Fruit fly (Drosophila melanogaster): Measurements from ENCODE around the gene RpL23A.
A peak's percentile ranks its signal among the peaks of the same experiment; 100 is the strongest.

RpL23A gene

DNA sequence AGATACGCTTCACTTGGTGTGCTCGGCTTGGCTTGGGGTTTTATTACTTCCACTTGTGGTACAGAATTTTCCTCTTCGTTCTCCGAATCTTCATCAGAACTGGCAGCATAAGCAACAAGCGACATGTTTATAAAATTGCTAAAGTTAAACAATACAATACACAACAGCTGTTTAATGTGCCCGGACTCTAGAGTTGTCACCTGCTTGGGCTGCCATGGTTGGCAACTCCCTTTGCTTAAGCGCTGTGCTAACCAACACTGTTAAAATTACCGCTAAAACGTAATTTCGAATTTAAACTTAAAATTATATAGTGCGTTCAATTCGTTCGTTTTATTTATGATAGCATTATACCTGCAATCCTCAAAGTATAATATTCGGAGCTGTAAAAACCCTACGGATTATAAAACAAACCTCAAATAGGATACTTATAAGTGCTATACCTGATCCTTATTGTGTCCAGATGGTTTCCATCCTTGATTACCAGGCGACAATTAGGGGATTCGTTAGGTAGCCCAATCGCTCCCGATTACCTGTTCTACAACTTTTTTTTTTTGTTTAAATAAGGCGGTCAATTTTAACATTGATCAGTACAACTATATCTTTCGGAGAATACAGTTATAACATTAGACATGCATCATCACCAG lies 21.1 kb downstream of the RpL23A start, which contains the start of the genes CG17249 and Bro:
Gene CG17249, minus strand, starts transcription at position 189 of the 644 bp plus-strand sequence.
Gene Bro, plus strand, starts transcription at position 594 of the 644 bp plus-strand sequence.
- TF ChIP-seq CG3919 (GFP tag; optimal IDR thresholded peaks at IDR 0.05): peak; percentile 13
- TF ChIP-seq Ets96B (tag; optimal IDR thresholded peaks at IDR 0.05): no peak
- no peak for TF ChIP-seq CG11294 (GFP tag; IDR thresholded peaks at IDR 0.05)
- TF ChIP-seq esn (GFP tag; optimal IDR thresholded peaks at IDR 0.05): peak; percentile 29
- no peak for TF ChIP-seq CG6792 (GFP tag; optimal IDR thresholded peaks at IDR 0.05)
- peak; percentile 78 for TF ChIP-seq CG1621 (tag; optimal IDR thresholded peaks at IDR 0.05)
- TF ChIP-seq CG10669 (GFP tag; optimal IDR thresholded peaks at IDR 0.05): no peak
- TF ChIP-seq CG31627 (GFP tag; optimal IDR thresholded peaks at IDR 0.05): peak; percentile 53
- TF ChIP-seq Eip78C (GFP tag): peak; percentile 34
- no peak for TF ChIP-seq salr (GFP tag; optimal IDR thresholded peaks at IDR 0.05)
- TF ChIP-seq Eip93F (GFP tag; optimal IDR thresholded peaks at IDR 0.05): no peak
- no peak for TF ChIP-seq Gug (GFP tag; IDR thresholded peaks at IDR 0.05)
- TF ChIP-seq CG16779 (tag; optimal IDR thresholded peaks at IDR 0.05): no peak
- TF ChIP-seq Sox14 (GFP tag; optimal IDR thresholded peaks at IDR 0.05): peak; percentile 64
- TF ChIP-seq CG8119 (GFP tag; IDR thresholded peaks at IDR 0.05): no peak
- no peak for TF ChIP-seq Hr39 (GFP tag; optimal IDR thresholded peaks at IDR 0.05)
- TF ChIP-seq lz (GFP tag; optimal IDR thresholded peaks at IDR 0.05): peak; percentile 27
- TF ChIP-seq Sox15 (GFP tag; optimal IDR thresholded peaks at IDR 0.05): no peak
- peak; percentile 11 for TF ChIP-seq topi (GFP tag; optimal IDR thresholded peaks at IDR 0.05)

DNA sequence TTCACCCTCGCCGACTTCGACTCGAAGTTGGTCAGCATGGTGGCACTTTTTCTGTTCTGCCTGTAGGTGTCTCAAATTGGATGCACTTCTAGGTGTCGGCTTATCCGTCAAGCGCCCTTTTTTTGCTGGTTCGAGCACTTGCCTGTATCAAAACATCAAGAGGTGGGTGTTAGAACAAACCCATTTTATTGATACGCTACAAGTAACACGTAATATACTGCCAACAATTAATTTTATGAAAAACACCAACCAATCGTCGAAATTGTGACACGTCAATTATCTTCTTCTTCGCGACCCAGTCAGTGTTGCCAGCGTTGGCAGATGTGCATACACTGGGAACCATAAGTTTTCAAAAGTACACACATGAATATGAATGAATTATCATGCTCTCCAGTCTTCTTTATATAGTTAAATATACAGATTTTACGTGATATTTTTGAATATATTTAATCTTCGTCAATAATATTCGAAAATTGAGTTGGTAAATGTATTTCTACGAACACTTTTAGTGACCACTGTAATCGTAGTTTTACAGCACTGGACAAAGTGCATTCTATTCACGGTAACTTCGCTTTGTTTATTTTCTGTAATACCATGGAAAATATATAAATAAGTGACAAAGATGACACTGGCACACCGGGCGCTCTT lies 23.4 kb downstream of the RpL23A start, which contains the start of the genes alphaCOP and CG13919:
Gene alphaCOP, minus strand, starts transcription at position 280 of the 648 bp plus-strand sequence.
Gene CG13919, plus strand, starts transcription at position 548 of the 648 bp plus-strand sequence.
- peak; percentile 98 for TF ChIP-seq topi (GFP tag; optimal IDR thresholded peaks at IDR 0.05)
- TF ChIP-seq CG6854 (GFP tag; optimal IDR thresholded peaks at IDR 0.05): peak; percentile 82
- TF ChIP-seq achi (GFP tag; optimal IDR thresholded peaks at IDR 0.05): peak; percentile 97
- peak; percentile 97 for TF ChIP-seq Smox (GFP tag; optimal IDR thresholded peaks at IDR 0.05)
- TF ChIP-seq CG9139 (GFP tag; optimal IDR thresholded peaks at IDR 0.05): peak; percentile 95
- TF ChIP-seq cyc (GFP tag; optimal IDR thresholded peaks at IDR 0.05): peak; percentile 96
- peak; percentile 70 for TF ChIP-seq Hr38 (GFP tag; optimal IDR thresholded peaks at IDR 0.05)
- TF ChIP-seq Ets96B (tag; optimal IDR thresholded peaks at IDR 0.05): peak; percentile 95
- peak; percentile 96 for TF ChIP-seq CG10669 (GFP tag; optimal IDR thresholded peaks at IDR 0.05)
- TF ChIP-seq ss (GFP tag; optimal IDR thresholded peaks at IDR 0.05): peak; percentile 94 to 97
- peak; percentile 98 for TF ChIP-seq Met (GFP tag; optimal IDR thresholded peaks at IDR 0.05)
- peak; percentile 99 for TF ChIP-seq OdsH (GFP tag; optimal IDR thresholded peaks at IDR 0.05)
- peak; percentile 99 for TF ChIP-seq svp (GFP tag)
- TF ChIP-seq dac (GFP tag; optimal IDR thresholded peaks at IDR 0.05): peak; percentile 91
- no peak for TF ChIP-seq CG6276 (GFP tag; optimal IDR thresholded peaks at IDR 0.05)
- TF ChIP-seq CG16779 (tag; optimal IDR thresholded peaks at IDR 0.05): peak; percentile 91
- TF ChIP-seq fd85E (GFP tag; optimal IDR thresholded peaks at IDR 0.05): no peak
- peak; percentile 97 for TF ChIP-seq CG32006 (GFP tag; optimal IDR thresholded peaks at IDR 0.05)
- TF ChIP-seq net (GFP tag; optimal IDR thresholded peaks at IDR 0.05): peak; percentile 96
- no peak for TF ChIP-seq vri (GFP tag; optimal IDR thresholded peaks at IDR 0.05)
- peak; percentile 95 for TF ChIP-seq Ets21C (GFP tag; optimal IDR thresholded peaks at IDR 0.05)
- TF ChIP-seq Sox15 (GFP tag; optimal IDR thresholded peaks at IDR 0.05): peak; percentile 97
- peak; percentile 99 for TF ChIP-seq CG8119 (GFP tag; IDR thresholded peaks at IDR 0.05)
- peak; percentile 97 for TF ChIP-seq CG3032 (tag; optimal IDR thresholded peaks at IDR 0.05)
- peak; percentile 97 for TF ChIP-seq CG34406 (GFP tag; optimal IDR thresholded peaks at IDR 0.05)
- peak; percentile 94 for TF ChIP-seq fkh (GFP tag; optimal IDR thresholded peaks at IDR 0.05)
- peak; percentile 97 for TF ChIP-seq Lpt (GFP tag; optimal IDR thresholded peaks at IDR 0.05)
- peak; percentile 99 for TF ChIP-seq acj6 (GFP tag; optimal IDR thresholded peaks at IDR 0.05)
- TF ChIP-seq CG7368 (GFP tag; optimal IDR thresholded peaks at IDR 0.05): peak; percentile 91
- no peak for TF ChIP-seq Eip93F (GFP tag; optimal IDR thresholded peaks at IDR 0.05)
- peak; percentile 100 for TF ChIP-seq Eip78C (GFP tag)
- peak; percentile 94 for TF ChIP-seq CG11762 (GFP tag; optimal IDR thresholded peaks at IDR 0.05; ENCODE audit: insufficient read depth)
- TF ChIP-seq lz (GFP tag; optimal IDR thresholded peaks at IDR 0.05): peak; percentile 98
- TF ChIP-seq Sox102F (GFP tag; optimal IDR thresholded peaks at IDR 0.05): peak; percentile 97
- peak; percentile 98 for TF ChIP-seq pdm3 (GFP tag; optimal IDR thresholded peaks at IDR 0.05)
- TF ChIP-seq CG6163 (GFP tag; IDR thresholded peaks at IDR 0.05): peak; percentile 93
- peak; percentile 98 for TF ChIP-seq Sox14 (GFP tag; optimal IDR thresholded peaks at IDR 0.05)
- peak; percentile 95 for TF ChIP-seq CG1621 (tag; optimal IDR thresholded peaks at IDR 0.05)
- peak; percentile 98 for TF ChIP-seq CG8632 (GFP tag; optimal IDR thresholded peaks at IDR 0.05)
- peak; percentile 98 for TF ChIP-seq esn (GFP tag; optimal IDR thresholded peaks at IDR 0.05)

All from whole organism, prepupa.